Fruit fly (Drosophila melanogaster): ENCODE data around the gene Pdxk.

The Pdxk gene

DNA sequence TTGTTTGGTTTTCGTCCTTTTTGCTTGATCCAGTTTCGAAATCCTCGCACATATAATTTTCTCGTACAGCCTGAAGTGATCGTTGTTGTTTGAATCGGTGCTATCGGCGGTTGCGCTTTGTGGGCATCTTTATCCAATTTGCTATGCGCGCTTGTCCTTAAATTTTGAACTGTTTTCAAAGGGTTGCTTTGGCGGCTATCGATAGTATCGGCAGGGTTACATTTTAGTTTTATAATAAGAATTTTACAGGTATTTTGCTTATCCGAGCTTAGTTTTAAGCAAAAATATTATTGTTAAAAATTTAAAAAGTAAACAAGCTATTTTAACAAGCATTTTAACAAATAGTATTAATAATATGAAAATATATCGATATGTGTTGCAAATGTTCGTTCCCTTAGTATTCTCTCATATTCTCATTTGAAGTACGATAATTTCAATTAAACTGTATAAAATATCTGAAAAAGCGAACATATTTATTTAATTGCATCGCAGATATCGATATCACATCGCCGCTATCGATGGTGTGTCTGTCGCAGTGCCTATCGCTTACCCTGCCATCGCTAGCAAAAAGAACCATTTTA, 6.8 kb downstream of the Pdxk start, which contains the start of the genes Klp67A and CG4452:
Klp67A (minus strand) TSS at position 197 of the 581 bp plus-strand sequence.
CG4452 (plus strand) TSS at position 528 of the 581 bp plus-strand sequence.
- TF ChIP-seq Mio (GFP tag; optimal IDR thresholded peaks at IDR 0.05) (no peak), Hr78 (GFP tag; optimal IDR thresholded peaks at IDR 0.05) (no peak), rgr (GFP tag; optimal IDR thresholded peaks at IDR 0.05) (peak; percentile 40), Hr83 (GFP tag; optimal IDR thresholded peaks at IDR 0.05; ENCODE audit: poor library complexity, severe bottlenecking) (peak; percentile 15), CrebA (GFP tag; optimal IDR thresholded peaks at IDR 0.05; ENCODE audit: borderline replicate concordance) (no peak), GATAd (GFP tag; optimal IDR thresholded peaks at IDR 0.05) (no peak), dsf (GFP tag; optimal IDR thresholded peaks at IDR 0.05; ENCODE audit: borderline replicate concordance) (peak; percentile 59), CG9705 (GFP tag; optimal IDR thresholded peaks at IDR 0.05) (peak; percentile 24), CG32264 (GFP tag; optimal IDR thresholded peaks at IDR 0.05) (no peak), pan (optimal IDR thresholded peaks at IDR 0.05) (no peak), dmrt93B (GFP tag; optimal IDR thresholded peaks at IDR 0.05) (no peak), dl (GFP tag; optimal IDR thresholded peaks at IDR 0.05; ENCODE audit: insufficient read depth in 1 of 2, partially characterized antibody in 2 of 2) (no peak), Dif (GFP tag; optimal IDR thresholded peaks at IDR 0.05; ENCODE audit: partially characterized antibody) (no peak), foxo (GFP tag; optimal IDR thresholded peaks at IDR 0.05) (peak in 1 of 2 experiments; percentile 64), Dfd (GFP tag; optimal IDR thresholded peaks at IDR 0.05) (no peak), sage (GFP tag; optimal IDR thresholded peaks at IDR 0.05) (no peak), Jra (GFP tag; optimal IDR thresholded peaks at IDR 0.05) (peak; percentile 68), h (GFP tag; optimal IDR thresholded peaks at IDR 0.05) (no peak), fru (GFP tag; optimal IDR thresholded peaks at IDR 0.05) (no peak), Sp1 (GFP tag; optimal IDR thresholded peaks at IDR 0.05) (no peak), Vsx2 (GFP tag; optimal IDR thresholded peaks at IDR 0.05; ENCODE audit: partially characterized antibody) (no peak), tai (GFP tag; optimal IDR thresholded peaks at IDR 0.05) (no peak), Hnf4 (GFP tag; optimal IDR thresholded peaks at IDR 0.05) (peak; percentile 48), N (GFP tag; optimal IDR thresholded peaks at IDR 0.05) (no peak), HLH106 (tag; optimal IDR thresholded peaks at IDR 0.05) (peak; percentile 41), br (GFP tag; optimal IDR thresholded peaks at IDR 0.05) (no peak), ey (GFP tag; optimal IDR thresholded peaks at IDR 0.05) (peak; percentile 20), jim (GFP tag; optimal IDR thresholded peaks at IDR 0.05) (no peak), psq (GFP tag; optimal IDR thresholded peaks at IDR 0.05) (peak; percentile 99), Myc (optimal IDR thresholded peaks at IDR 0.05) (peak; percentile 20), sv (GFP tag; optimal IDR thresholded peaks at IDR 0.05) (no peak), Abd-B (GFP tag; optimal IDR thresholded peaks at IDR 0.05) (no peak), Rel (GFP tag; optimal IDR thresholded peaks at IDR 0.05) (no peak), Rel (tag; optimal IDR thresholded peaks at IDR 0.05) (no peak), usp (GFP tag; optimal IDR thresholded peaks at IDR 0.05) (no peak), brk (GFP tag; optimal IDR thresholded peaks at IDR 0.05) (no peak), lola (GFP tag; optimal IDR thresholded peaks at IDR 0.05) (no peak), OdsH (GFP tag; optimal IDR thresholded peaks at IDR 0.05) (peak; percentile 9), woc (GFP tag; optimal IDR thresholded peaks at IDR 0.05) (no peak)

DNA sequence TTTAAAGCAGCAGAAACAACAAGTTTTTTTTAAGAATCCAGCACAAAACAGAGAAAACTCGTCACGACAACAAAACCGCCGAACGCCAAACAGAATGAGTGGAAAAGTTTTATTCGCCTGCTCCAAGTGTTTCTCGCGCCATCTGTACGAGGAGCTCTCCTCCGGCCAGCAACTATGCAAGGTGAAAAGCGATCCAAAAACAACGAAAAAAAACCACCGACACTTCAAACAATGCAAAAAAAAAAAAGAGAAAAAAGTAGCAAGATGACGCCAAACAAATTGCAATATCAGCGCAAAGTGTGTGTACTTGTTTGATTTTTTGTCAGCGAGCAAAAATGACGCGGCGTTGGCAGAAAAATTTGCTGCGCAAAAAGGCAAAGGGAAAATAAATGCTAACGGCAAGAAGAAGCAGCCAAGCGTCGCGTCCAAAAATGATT, 7.3 kb downstream of the Pdxk start:
- TF ChIP-seq sage (GFP tag; optimal IDR thresholded peaks at IDR 0.05) = no peak
- no peak for TF ChIP-seq Rel (GFP tag; optimal IDR thresholded peaks at IDR 0.05)
- peak; percentile 88 for TF ChIP-seq Rel (tag; optimal IDR thresholded peaks at IDR 0.05)
- TF ChIP-seq pan (optimal IDR thresholded peaks at IDR 0.05) = no peak
- no peak for TF ChIP-seq Mio (GFP tag; optimal IDR thresholded peaks at IDR 0.05)
- no peak for TF ChIP-seq N (GFP tag; optimal IDR thresholded peaks at IDR 0.05)
- no peak for TF ChIP-seq sv (GFP tag; optimal IDR thresholded peaks at IDR 0.05)
- no peak for TF ChIP-seq fru (GFP tag; optimal IDR thresholded peaks at IDR 0.05)
- no peak for TF ChIP-seq HLH106 (tag; optimal IDR thresholded peaks at IDR 0.05)
- TF ChIP-seq Vsx2 (GFP tag; optimal IDR thresholded peaks at IDR 0.05; ENCODE audit: partially characterized antibody) = no peak
- TF ChIP-seq woc (GFP tag; optimal IDR thresholded peaks at IDR 0.05) = no peak
- no peak for TF ChIP-seq jim (GFP tag; optimal IDR thresholded peaks at IDR 0.05)
- peak; percentile 22 for TF ChIP-seq Sp1 (GFP tag; optimal IDR thresholded peaks at IDR 0.05)
- TF ChIP-seq h (GFP tag; optimal IDR thresholded peaks at IDR 0.05) = no peak

Data from whole organism, wandering third instar larva.